Fruit fly (Drosophila melanogaster) whole organism, embryonic: ENCODE results near the gene Z600.

Source experiments
- CG1024 ChIP-seq: fragments of 200-800 bp; sonication (Bioruptor generic); IDR thresholded peaks from 2 replicates; pipeline ENCODE4 v1.3.6; 2022; ENCODE audit warnings: missing biosample characterization, missing genetic modification characterization
- CG10979 ChIP-seq: fragments of 200-800 bp; sonication (Bioruptor generic); optimal IDR thresholded peaks from 2 replicates; lab custom pipeline; 2018; ENCODE audit warnings: missing biosample characterization, mild to moderate bottlenecking, missing genetic modification characterization, moderate library complexity
- CG11504 ChIP-seq: fragments of 200-800 bp; sonication (Bioruptor generic); optimal IDR thresholded peaks from 3 replicates; lab custom pipeline; 2019; ENCODE audit warnings: missing biosample characterization, mild to moderate bottlenecking, missing genetic modification characterization, moderate library complexity
- CG11723 ChIP-seq: fragments of 200-800 bp; sonication (Bioruptor generic); optimal IDR thresholded peaks from 2 replicates; lab custom pipeline; 2017; ENCODE audit warnings: missing biosample characterization, mild to moderate bottlenecking, missing genetic modification characterization
- CG12219 ChIP-seq: fragments of 200-800 bp; sonication (Bioruptor generic); optimal IDR thresholded peaks from 3 replicates; lab custom pipeline; 2018; ENCODE audit warnings: missing biosample characterization, mild to moderate bottlenecking, missing genetic modification characterization
- CG13775 ChIP-seq: fragments of 200-800 bp; sonication (Bioruptor generic); optimal IDR thresholded peaks from 3 replicates; lab custom pipeline; 2017; ENCODE audit warnings: missing biosample characterization, mild to moderate bottlenecking, missing genetic modification characterization
- CG1603 ChIP-seq: fragments of 200-800 bp; sonication (Bioruptor generic); optimal IDR thresholded peaks from 2 replicates; lab custom pipeline; 2019; ENCODE audit warnings: missing biosample characterization, mild to moderate bottlenecking, missing genetic modification characterization, moderate library complexity
- CG18262 ChIP-seq: fragments of 200-800 bp; optimal IDR thresholded peaks from 3 replicates; lab custom pipeline; 2019; ENCODE audit warnings: missing biosample characterization, mild to moderate bottlenecking, missing genetic modification characterization, moderate library complexity
- CG5245 ChIP-seq: fragments of 200-800 bp; sonication (Bioruptor generic); optimal IDR thresholded peaks from 3 replicates; lab custom pipeline; 2016; ENCODE audit warnings: missing biosample characterization, missing genetic modification characterization
- CG7928 ChIP-seq: fragments of 200-800 bp; sonication (Bioruptor generic); optimal IDR thresholded peaks from 2 replicates; lab custom pipeline; 2017; ENCODE audit warnings: missing biosample characterization, mild to moderate bottlenecking, missing genetic modification characterization
- CHES-1-like ChIP-seq: fragments of 200-800 bp; sonication (Bioruptor generic); optimal IDR thresholded peaks from 2 replicates; lab custom pipeline; 2016; ENCODE audit warnings: missing biosample characterization, missing genetic modification characterization
- D ChIP-seq, 2 experiments: fragments of 200-800 bp in 1 of 2; fragments of >200 bp in 1 of 2; sonication (Bioruptor generic) in 1 of 2; optimal IDR thresholded peaks; 2 replicates in 1 of 2; 3 replicates in 1 of 2; lab custom pipeline; 2017; ENCODE audit warnings: mild to moderate bottlenecking in 1 of 2, missing biosample characterization in 1 of 2, missing genetic modification characterization in 1 of 2, missing genetic modification reagents in 1 of 2
- Ets65A ChIP-seq: fragments of 200-800 bp; sonication (Bioruptor generic); peaks from one replicate; lab custom pipeline; 2016; ENCODE audit warnings: missing biosample characterization, missing genetic modification characterization
- Hr78 ChIP-seq, 2 experiments: fragments of 200-800 bp in 1 of 2; fragments of >200 bp in 1 of 2; sonication (Bioruptor generic) in 1 of 2; optimal IDR thresholded peaks; 2 replicates each; lab custom pipeline; 2017 to 2019; ENCODE audit warnings: missing biosample characterization in 2 of 2, missing genetic modification characterization in 2 of 2, mild to moderate bottlenecking in 1 of 2, moderate library complexity in 1 of 2
- Pdp1 ChIP-seq, 2 experiments: fragments of 200-800 bp; sonication (Bioruptor generic); optimal IDR thresholded peaks; 3 replicates each; lab custom pipeline; 2016; ENCODE audit warnings: missing biosample characterization in 2 of 2, missing genetic modification characterization in 2 of 2, mild to moderate bottlenecking in 1 of 2, moderate library complexity in 1 of 2
- Rx ChIP-seq: fragments of 200-800 bp; sonication (Bioruptor generic); IDR thresholded peaks from 2 replicates; pipeline ENCODE4 v1.3.6; 2022; ENCODE audit warnings: missing biosample characterization, missing genetic modification characterization
- Scr ChIP-seq: fragments of 200-800 bp; sonication (Bioruptor generic); IDR thresholded peaks from 2 replicates; pipeline ENCODE4 v1.3.6; 2022; ENCODE audit warnings: missing biosample characterization, missing genetic modification characterization; ENCODE audit not compliant: partially characterized antibody
- Sox102F ChIP-seq: fragments of 200-800 bp; sonication (Bioruptor generic); optimal IDR thresholded peaks from 2 replicates; lab custom pipeline; 2018; ENCODE audit warnings: missing biosample characterization, mild to moderate bottlenecking, missing genetic modification characterization, moderate library complexity
- ab ChIP-seq: fragments of 200-800 bp; sonication (Bioruptor generic); optimal IDR thresholded peaks from 2 replicates; lab custom pipeline; 2016; ENCODE audit warnings: missing biosample characterization, missing genetic modification characterization
- abd-A ChIP-seq: fragments of 200-800 bp; sonication (Bioruptor generic); optimal IDR thresholded peaks from 3 replicates; lab custom pipeline; 2019; ENCODE audit warnings: missing biosample characterization, mild to moderate bottlenecking, missing genetic modification characterization, moderate library complexity
- ara ChIP-seq: fragments of 200-800 bp; sonication (Bioruptor generic); IDR thresholded peaks from 2 replicates; pipeline ENCODE4 v1.3.6; 2022; ENCODE audit warnings: missing biosample characterization, missing genetic modification characterization
- cas ChIP-seq: fragments of 200-800 bp; sonication (Bioruptor generic); IDR thresholded peaks from 2 replicates; pipeline ENCODE4 v1.3.6; 2022; ENCODE audit warnings: missing biosample characterization, missing genetic modification characterization
- chinmo ChIP-seq: fragments of 200-800 bp; sonication (Bioruptor generic); IDR thresholded peaks from 4 replicates; pipeline ENCODE4 v1.3.6; 2022; ENCODE audit warnings: missing biosample characterization, missing genetic modification characterization; ENCODE audit not compliant: partially characterized antibody
- ci ChIP-seq: fragments of 200-800 bp; sonication (Bioruptor generic); IDR thresholded peaks from 3 replicates; pipeline ENCODE4 v1.3.6; 2022; ENCODE audit warnings: missing biosample characterization, missing genetic modification characterization
- cwo ChIP-seq: fragments of 200-800 bp; sonication (Bioruptor generic); optimal IDR thresholded peaks from 3 replicates; lab custom pipeline; 2017; ENCODE audit warnings: missing biosample characterization, missing genetic modification characterization, mild to moderate bottlenecking, moderate library complexity, missing genetic modification reagents
- gem ChIP-seq: fragments of 200-800 bp; sonication (Bioruptor generic); optimal IDR thresholded peaks from 2 replicates; lab custom pipeline; 2019; ENCODE audit warnings: missing biosample characterization, mild to moderate bottlenecking, missing genetic modification characterization, moderate library complexity
- kni ChIP-seq: fragments of 200-800 bp; sonication (Bioruptor generic); optimal IDR thresholded peaks from 3 replicates; lab custom pipeline; 2017; ENCODE audit warnings: mild to moderate bottlenecking, missing biosample characterization, missing genetic modification reagents, missing genetic modification characterization
- lmd ChIP-seq: fragments of 200-800 bp; sonication (Bioruptor generic); IDR thresholded peaks from 2 replicates; pipeline ENCODE4 v1.3.6; 2022; ENCODE audit warnings: missing biosample characterization, missing genetic modification characterization
- lov ChIP-seq, 2 experiments: fragments of 200-800 bp in 1 of 2; fragments of >200 bp in 1 of 2; sonication (Bioruptor generic) in 1 of 2; IDR thresholded peaks in 1 of 2; optimal IDR thresholded peaks in 1 of 2; 2 replicates in 1 of 2; 3 replicates in 1 of 2; pipeline versions ENCODE4 v1.3.6 to Lab custom; 2017 to 2022; ENCODE audit warnings: missing biosample characterization in 1 of 2, missing genetic modification characterization in 1 of 2
- nau ChIP-seq: fragments of 200-800 bp; sonication (Bioruptor generic); optimal IDR thresholded peaks from 3 replicates; lab custom pipeline; 2017; ENCODE audit warnings: missing biosample characterization, mild to moderate bottlenecking, missing genetic modification characterization, missing genetic modification reagents
- nerfin-1 ChIP-seq: fragments of 200-800 bp; sonication (Bioruptor generic); optimal IDR thresholded peaks from 3 replicates; lab custom pipeline; 2019; ENCODE audit warnings: missing biosample characterization, mild to moderate bottlenecking, missing genetic modification characterization, moderate library complexity
- pfk ChIP-seq: fragments of 200-800 bp; sonication (Bioruptor generic); optimal IDR thresholded peaks from 2 replicates; lab custom pipeline; 2018; ENCODE audit warnings: missing biosample characterization, mild to moderate bottlenecking, missing genetic modification characterization, moderate library complexity
- pros ChIP-seq: fragments of 200-800 bp; sonication (Bioruptor generic); optimal IDR thresholded peaks from 3 replicates; lab custom pipeline; 2019; ENCODE audit warnings: missing biosample characterization, mild to moderate bottlenecking, missing genetic modification characterization, moderate library complexity
- scrt ChIP-seq: fragments of 200-800 bp; sonication (Bioruptor generic); optimal IDR thresholded peaks from 2 replicates; lab custom pipeline; 2018; ENCODE audit warnings: missing biosample characterization, mild to moderate bottlenecking, missing genetic modification characterization, moderate library complexity
- sens ChIP-seq: fragments of 200-800 bp; sonication (Bioruptor generic); peaks from one replicate; lab custom pipeline; 2016; ENCODE audit warnings: missing biosample characterization, missing genetic modification characterization
- seq ChIP-seq: fragments of 200-800 bp; sonication (Bioruptor generic); IDR thresholded peaks from 2 replicates; pipeline ENCODE4 v1.3.6; 2022; ENCODE audit warnings: missing biosample characterization, missing genetic modification characterization
- sqz ChIP-seq: fragments of 200-800 bp; sonication (Bioruptor generic); optimal IDR thresholded peaks from 3 replicates; lab custom pipeline; 2018; ENCODE audit warnings: missing biosample characterization, mild to moderate bottlenecking, missing genetic modification characterization
- tin ChIP-seq: fragments of 200-800 bp; sonication (Bioruptor generic); optimal IDR thresholded peaks from 3 replicates; lab custom pipeline; 2016; ENCODE audit warnings: missing biosample characterization, missing genetic modification characterization
- unpg ChIP-seq: fragments of 200-800 bp; sonication (Bioruptor generic); optimal IDR thresholded peaks from 3 replicates; lab custom pipeline; 2018; ENCODE audit warnings: missing biosample characterization, mild to moderate bottlenecking, missing genetic modification characterization, moderate library complexity
- vvl ChIP-seq: fragments of 200-800 bp; sonication (Bioruptor generic); IDR thresholded peaks from 2 replicates; pipeline ENCODE4 v1.3.6; 2022; ENCODE audit warnings: missing biosample characterization, missing genetic modification characterization
- zen ChIP-seq: fragments of 200-800 bp; sonication (Bioruptor generic); optimal IDR thresholded peaks from 3 replicates; lab custom pipeline; 2018; ENCODE audit warnings: missing biosample characterization, mild to moderate bottlenecking, missing genetic modification characterization, moderate library complexity

Gene Z600

dm6 chr3L:15541281-15541680, 32.4 kb downstream of the Z600 start:
- TF ChIP-seq Rx (GFP tag; lab: Robert Waterston, UW) (no peak), abd-A (tag; lab: Kevin White, UChicago) (peak; percentile 40), ab (no peak), scrt (GFP tag; lab: Kevin White, UChicago) (peak; percentile 94), zen (tag; lab: Kevin White, UChicago) (peak; percentile 51), nau (no peak)

- no peak for TF ChIP-seq CG5245 (GFP tag; lab: Kevin White, UChicago)
- no peak for TF ChIP-seq CG7928 (GFP tag; lab: Kevin White, UChicago)
These were observed 34.2 kb downstream of the Z600 start for dm6 chr3L:15543049-15543448.

- TF ChIP-seq sens (GFP tag; lab: Kevin White, UChicago) = peak; percentile 16
- no peak for TF ChIP-seq Hr78 (GFP tag; optimal IDR thresholded peaks at IDR 0.05; lab: Kevin White, UChicago)
- TF ChIP-seq cwo (GFP tag; lab: Kevin White, UChicago) = peak; percentile 62
- TF ChIP-seq pros = peak; percentile 93
- peak; percentile 55 for TF ChIP-seq abd-A (tag; lab: Kevin White, UChicago)
- peak in 1 of 2 experiments; percentile 76 for TF ChIP-seq Pdp1 (GFP tag; optimal IDR thresholded peaks at IDR 0.05; lab: Kevin White, UChicago)
- TF ChIP-seq nerfin-1 (tag; lab: Kevin White, UChicago) = no peak
- TF ChIP-seq vvl = peak; percentile 91
- no peak for TF ChIP-seq tin (GFP tag; lab: Kevin White, UChicago)
- TF ChIP-seq D (optimal IDR thresholded peaks at IDR 0.05; lab: Kevin White, UChicago) = no peak
- no peak for TF ChIP-seq D (GFP tag; optimal IDR thresholded peaks at IDR 0.05; lab: Kevin White, UChicago)
- TF ChIP-seq cas (GFP tag; lab: Robert Waterston, UW) = no peak
- TF ChIP-seq sqz (GFP tag; lab: Kevin White, UChicago) = peak; percentile 62
- TF ChIP-seq CG13775 = no peak
- peak; percentile 10 for TF ChIP-seq kni (GFP tag; lab: Kevin White, UChicago)
- TF ChIP-seq chinmo (GFP tag; lab: Robert Waterston, UW) = 0 out of 4 replicates have a peak, but pooled peaks have one; percentile 5
- TF ChIP-seq seq (GFP tag; lab: Robert Waterston, UW) = no peak
These were observed 34.6 kb downstream of the Z600 start for dm6 chr3L:15543467-15543866.

dm6 chr3L:15544455-15545415, 35.9 kb downstream of the Z600 start:
- TF ChIP-seq CG18262 (tag; lab: Kevin White, UChicago) (peak; percentile 41), ci (GFP tag; lab: Robert Waterston, UW) (peak; percentile 46; the same call in 1 of the 3 replicates), CG11723 (GFP tag; lab: Kevin White, UChicago) (no peak), Scr (GFP tag; lab: Robert Waterston, UW) (no peak), CG1603 (tag; lab: Kevin White, UChicago) (peak; percentile 31), gem (tag; lab: Kevin White, UChicago) (peak; percentile 4), ara (GFP tag; lab: Robert Waterston, UW) (peak; percentile 19; the same call in 1 of the 2 replicates), CG10979 (tag; lab: Kevin White, UChicago) (peak; percentile 8), CG11504 (tag; lab: Kevin White, UChicago) (peak; percentile 21), kni (GFP tag; lab: Kevin White, UChicago) (peak; percentile 17), Ets65A (GFP tag; lab: Kevin White, UChicago) (peak; percentile 60), pfk (no peak), CHES-1-like (GFP tag; lab: Kevin White, UChicago) (no peak), unpg (GFP tag; lab: Kevin White, UChicago) (no peak), CG12219 (no peak), CG1024 (GFP tag; lab: Robert Waterston, UW) (no peak), Sox102F (GFP tag; lab: Kevin White, UChicago) (peak; percentile 17), lmd (GFP tag; lab: Robert Waterston, UW) (0 out of 2 replicates have a peak, but pooled peaks have one; percentile 17), D (optimal IDR thresholded peaks at IDR 0.05; lab: Kevin White, UChicago) (no peak), D (GFP tag; optimal IDR thresholded peaks at IDR 0.05; lab: Kevin White, UChicago) (peak; percentile 33), lov (optimal IDR thresholded peaks at IDR 0.05; lab: Kevin White, UChicago) (no peak), lov (GFP tag; IDR thresholded peaks at IDR 0.05; lab: Robert Waterston, UW) (0 out of 3 replicates have a peak, but pooled peaks have one; percentile 32)
